Fruit fly (Drosophila melanogaster): ENCODE measurements around the gene hzg.

hzg gene

DNA sequence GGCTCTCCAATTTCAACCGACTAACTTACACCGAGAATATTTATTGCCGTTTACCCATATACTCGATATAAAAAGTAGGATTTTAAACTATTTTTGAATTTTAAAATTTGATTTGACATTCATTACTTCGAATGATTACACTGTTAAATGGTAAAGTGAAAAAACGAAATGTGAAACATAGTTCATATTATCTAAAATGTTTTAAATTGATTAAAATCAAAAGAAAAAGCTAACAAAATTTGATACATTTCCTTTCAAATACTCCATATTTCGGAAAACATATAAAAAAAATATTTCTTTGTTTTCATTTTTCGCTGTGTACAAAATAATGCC is 13.7 kb upstream of the hzg start (continued):
- TF ChIP-seq Hmx (GFP tag; optimal IDR thresholded peaks at IDR 0.05) = no peak
- no peak for TF ChIP-seq Oaz (GFP tag; IDR thresholded peaks at IDR 0.05)
- TF ChIP-seq Poxn (GFP tag; IDR thresholded peaks at IDR 0.05) = no peak
- TF ChIP-seq Xrp1 (GFP tag; IDR thresholded peaks at IDR 0.05) = peak; percentile 32; the same call in 1 of the 2 replicates
- no peak for TF ChIP-seq kni (GFP tag; optimal IDR thresholded peaks at IDR 0.05)
- no peak for TF ChIP-seq B-H2 (GFP tag; optimal IDR thresholded peaks at IDR 0.05)
- no peak for TF ChIP-seq Adf1 (GFP tag; IDR thresholded peaks at IDR 0.05)
- TF ChIP-seq D19A (tag; optimal IDR thresholded peaks at IDR 0.05) = peak; percentile 10
- TF ChIP-seq amos (GFP tag; IDR thresholded peaks at IDR 0.05; ENCODE audit: partially characterized antibody) = no peak
- peak; percentile 2 for TF ChIP-seq CG10979 (tag; optimal IDR thresholded peaks at IDR 0.05)
- TF ChIP-seq zen (tag; optimal IDR thresholded peaks at IDR 0.05) = peak; percentile 55
- no peak for TF ChIP-seq HmgD (GFP tag; optimal IDR thresholded peaks at IDR 0.05)
- TF ChIP-seq CG7271 (tag; optimal IDR thresholded peaks at IDR 0.05) = peak; percentile 19
- TF ChIP-seq dmrt11E (tag; optimal IDR thresholded peaks at IDR 0.05) = peak; percentile 37
- TF ChIP-seq Stat92E (GFP tag; optimal IDR thresholded peaks at IDR 0.05) = no peak

- no peak for TF ChIP-seq jumu (GFP tag; optimal IDR thresholded peaks at IDR 0.05)
- no peak for TF ChIP-seq mld (GFP tag; IDR thresholded peaks at IDR 0.05; ENCODE audit: partially characterized antibody)
- no peak for TF ChIP-seq fu2 (GFP tag; optimal IDR thresholded peaks at IDR 0.05)
- TF ChIP-seq CG11696 (GFP tag; IDR thresholded peaks at IDR 0.05) = no peak
- 0 out of 3 replicates have a peak, but pooled peaks have one; percentile 29 for TF ChIP-seq Doc3 (GFP tag; IDR thresholded peaks at IDR 0.05; ENCODE audit: partially characterized antibody)
- peak; percentile 3 for TF ChIP-seq Ets65A (GFP tag)
- peak in 1 of 2 experiments; percentile 85 for TF ChIP-seq tll (GFP tag; optimal IDR thresholded peaks at IDR 0.05)
- TF ChIP-seq CG43689 (GFP tag; IDR thresholded peaks at IDR 0.05) = no peak
- no peak for TF ChIP-seq zf30C (GFP tag; optimal IDR thresholded peaks at IDR 0.05)
- TF ChIP-seq CG15479 (GFP tag; optimal IDR thresholded peaks at IDR 0.05) = peak; percentile 77
- no peak for TF ChIP-seq TFAM (GFP tag; optimal IDR thresholded peaks at IDR 0.05)
- TF ChIP-seq Dref (GFP tag; IDR thresholded peaks at IDR 0.05) = no peak
- peak; percentile 94 for TF ChIP-seq D (optimal IDR thresholded peaks at IDR 0.05)
- no peak for TF ChIP-seq D (GFP tag; optimal IDR thresholded peaks at IDR 0.05)
Measured at dm6 chr3L:16017528-16018250, 13.2 kb upstream of the hzg start.

DNA sequence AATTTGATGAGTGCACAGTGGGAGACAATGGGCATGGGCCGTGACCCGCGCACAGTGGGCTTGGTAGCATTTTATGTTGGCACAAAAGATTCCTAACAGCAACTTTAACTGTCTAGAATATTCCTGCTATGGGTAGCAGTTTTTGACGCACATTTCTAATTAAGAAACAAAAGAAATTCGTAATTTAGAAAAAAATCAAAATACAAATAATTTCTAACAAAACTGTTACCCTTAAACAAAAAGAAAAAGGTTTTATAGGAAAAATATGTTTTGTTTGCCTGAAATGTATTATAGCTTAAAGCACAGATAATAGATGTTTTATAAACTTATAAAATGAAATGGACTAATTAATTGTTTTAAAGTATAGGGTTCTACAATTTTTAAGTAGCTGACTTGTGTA is 12.4 kb upstream of the hzg start:
- no peak for TF ChIP-seq CG18011 (GFP tag; optimal IDR thresholded peaks at IDR 0.05)
- no peak for TF ChIP-seq Fer3 (tag; optimal IDR thresholded peaks at IDR 0.05)
- no peak for TF ChIP-seq shn (GFP tag; optimal IDR thresholded peaks at IDR 0.05)
- no peak for TF ChIP-seq CG4730 (GFP tag; IDR thresholded peaks at IDR 0.05)
- TF ChIP-seq pan (optimal IDR thresholded peaks at IDR 0.05) = no peak
- TF ChIP-seq pan (GFP tag; optimal IDR thresholded peaks at IDR 0.05 in 1 of 2, IDR thresholded peaks at IDR 0.05 in 1 of 2) = no peak
- TF ChIP-seq Hr39 (optimal IDR thresholded peaks at IDR 0.05) = no peak
- no peak for TF ChIP-seq Mad (GFP tag; optimal IDR thresholded peaks at IDR 0.05)
- peak; percentile 43 for TF ChIP-seq CG10979 (tag; optimal IDR thresholded peaks at IDR 0.05)
- peak; percentile 36 for TF ChIP-seq Xrp1 (GFP tag; IDR thresholded peaks at IDR 0.05)
- TF ChIP-seq Lhr (GFP tag; optimal IDR thresholded peaks at IDR 0.05) = no peak
- TF ChIP-seq D19B (GFP tag; optimal IDR thresholded peaks at IDR 0.05) = no peak
- TF ChIP-seq Xbp1 (GFP tag; optimal IDR thresholded peaks at IDR 0.05) = no peak
- no peak for TF ChIP-seq ato (GFP tag; IDR thresholded peaks at IDR 0.05; ENCODE audit: partially characterized antibody)
- TF ChIP-seq CG10543 (GFP tag; optimal IDR thresholded peaks at IDR 0.05) = no peak
- no peak for TF ChIP-seq B-H1 (GFP tag; IDR thresholded peaks at IDR 0.05)
- no peak for TF ChIP-seq ssp (GFP tag; IDR thresholded peaks at IDR 0.05)
- TF ChIP-seq Spps (tag; optimal IDR thresholded peaks at IDR 0.05) = no peak
- TF ChIP-seq fd64A (GFP tag; optimal IDR thresholded peaks at IDR 0.05) = no peak
- TF ChIP-seq CG30403 (GFP tag; optimal IDR thresholded peaks at IDR 0.05) = no peak
- peak; percentile 31 for TF ChIP-seq Sox100B (GFP tag; optimal IDR thresholded peaks at IDR 0.05)
- TF ChIP-seq CG12744 (GFP tag; optimal IDR thresholded peaks at IDR 0.05) = no peak
